Fruit fly (Drosophila melanogaster) whole organism, embryonic: ENCODE measurements around the gene Polr2I.
A peak's percentile ranks its signal among the peaks of the same experiment; 100 is the strongest.

Experiments
- Abd-B ChIP-seq: fragments of 200-800 bp; sonication (Bioruptor generic); optimal IDR thresholded peaks from 2 replicates; lab custom pipeline; 2018; ENCODE audit warnings: missing biosample characterization, mild to moderate bottlenecking, missing genetic modification characterization, moderate library complexity
- Ada2b ChIP-seq: fragments of 200-800 bp; sonication (Bioruptor generic); IDR thresholded peaks from 2 replicates; pipeline ENCODE4 v1.3.6; 2022; ENCODE audit warnings: missing biosample characterization, missing genetic modification characterization
- B-H1 ChIP-seq: fragments of 200-800 bp; sonication (Bioruptor generic); IDR thresholded peaks from 3 replicates; pipeline ENCODE4 v1.3.6; 2022; ENCODE audit warnings: missing biosample characterization, missing genetic modification characterization
- Bdp1 ChIP-seq: fragments of 200-800 bp; sonication (Bioruptor generic); optimal IDR thresholded peaks from 3 replicates; lab custom pipeline; 2016; ENCODE audit warnings: missing biosample characterization, missing genetic modification characterization
- BtbVII ChIP-seq: fragments of 200-800 bp; sonication (Bioruptor generic); optimal IDR thresholded peaks from 3 replicates; lab custom pipeline; 2017; ENCODE audit warnings: missing biosample characterization, mild to moderate bottlenecking, missing genetic modification characterization
- Bteb2 ChIP-seq: fragments of 200-800 bp; sonication (Bioruptor generic); optimal IDR thresholded peaks from 2 replicates; lab custom pipeline; 2016; ENCODE audit warnings: missing biosample characterization, missing genetic modification characterization
- CG11085 ChIP-seq: fragments of 200-800 bp; sonication (Bioruptor generic); IDR thresholded peaks from 2 replicates; pipeline ENCODE4 v1.3.6; 2022; ENCODE audit warnings: missing biosample characterization, missing genetic modification characterization
- CG11247 ChIP-seq: fragments of 200-800 bp; sonication (Bioruptor generic); IDR thresholded peaks from 2 replicates; pipeline ENCODE4 v1.3.6; 2022; ENCODE audit warnings: missing biosample characterization, missing genetic modification characterization
- CG12299 ChIP-seq: fragments of 200-800 bp; sonication (Bioruptor generic); optimal IDR thresholded peaks from 2 replicates; lab custom pipeline; 2018; ENCODE audit warnings: missing biosample characterization, mild to moderate bottlenecking, missing genetic modification characterization
- CG14014 ChIP-seq: fragments of 200-800 bp; sonication (Bioruptor generic); IDR thresholded peaks from 2 replicates; pipeline ENCODE4 v1.3.6; 2022; ENCODE audit warnings: missing biosample characterization, missing genetic modification characterization
- CG14860 ChIP-seq: fragments of 200-800 bp; sonication (Bioruptor generic); IDR thresholded peaks from 3 replicates; pipeline ENCODE4 v1.3.6; 2022; ENCODE audit warnings: missing biosample characterization, missing genetic modification characterization; ENCODE audit not compliant: partially characterized antibody
- CG1603 ChIP-seq: fragments of 200-800 bp; sonication (Bioruptor generic); optimal IDR thresholded peaks from 2 replicates; lab custom pipeline; 2019; ENCODE audit warnings: missing biosample characterization, mild to moderate bottlenecking, missing genetic modification characterization, moderate library complexity
- CG17328 ChIP-seq: fragments of 200-800 bp; sonication (Bioruptor generic); IDR thresholded peaks from 2 replicates; pipeline ENCODE4 v1.3.6; 2022; ENCODE audit warnings: missing biosample characterization, missing genetic modification characterization
- CG1792 ChIP-seq: fragments of 200-800 bp; sonication (Bioruptor generic); optimal IDR thresholded peaks from 2 replicates; lab custom pipeline; 2016; ENCODE audit warnings: missing biosample characterization, missing genetic modification characterization
- CG18476 ChIP-seq: fragments of 200-800 bp; sonication (Bioruptor generic); optimal IDR thresholded peaks from 2 replicates; lab custom pipeline; 2016; ENCODE audit warnings: missing biosample characterization, mild to moderate bottlenecking, missing genetic modification characterization
- CG32767 ChIP-seq: fragments of 200-800 bp; sonication (Bioruptor generic); IDR thresholded peaks from 2 replicates; pipeline ENCODE4 v1.3.6; 2022; ENCODE audit warnings: missing biosample characterization, missing genetic modification characterization
- CG6254 ChIP-seq: fragments of 200-800 bp; sonication (Bioruptor generic); optimal IDR thresholded peaks from 3 replicates; lab custom pipeline; 2017; ENCODE audit warnings: mild to moderate bottlenecking, missing biosample characterization, missing genetic modification reagents, missing genetic modification characterization
- CG6272 ChIP-seq: fragments of 200-800 bp; sonication (Bioruptor generic); IDR thresholded peaks from 2 replicates; pipeline ENCODE4 v1.3.6; 2022; ENCODE audit warnings: missing biosample characterization, missing genetic modification characterization
- CG7745 ChIP-seq: fragments of 200-800 bp; sonication (Bioruptor generic); optimal IDR thresholded peaks from 2 replicates; lab custom pipeline; 2018; ENCODE audit warnings: missing biosample characterization, mild to moderate bottlenecking, missing genetic modification characterization, moderate library complexity
- CG8290 ChIP-seq, 3 experiments: fragments of 200-800 bp; sonication (Bioruptor generic); optimal IDR thresholded peaks; 2 replicates each; lab custom pipeline; 2016 to 2019; ENCODE audit warnings: missing biosample characterization in 3 of 3, missing genetic modification characterization in 3 of 3, mild to moderate bottlenecking in 2 of 3, moderate library complexity in 1 of 3
- CG8765 ChIP-seq: fragments of 200-800 bp; sonication (Bioruptor generic); IDR thresholded peaks from 2 replicates; pipeline ENCODE4 v1.3.6; 2022; ENCODE audit warnings: missing biosample characterization, missing genetic modification characterization
- Dek ChIP-seq: fragments of 200-800 bp; sonication (Bioruptor generic); optimal IDR thresholded peaks from 3 replicates; lab custom pipeline; 2019; ENCODE audit warnings: missing biosample characterization, mild to moderate bottlenecking, missing genetic modification characterization, moderate library complexity
- Fer3 ChIP-seq: fragments of 200-800 bp; sonication (Bioruptor generic); optimal IDR thresholded peaks from 2 replicates; lab custom pipeline; 2018; ENCODE audit warnings: missing biosample characterization, mild to moderate bottlenecking, missing genetic modification characterization, moderate library complexity
- HmgD ChIP-seq: fragments of 200-800 bp; sonication (Bioruptor generic); optimal IDR thresholded peaks from 3 replicates; lab custom pipeline; 2016; ENCODE audit warnings: missing biosample characterization, missing genetic modification characterization
- Kr ChIP-seq: fragments of 200-800 bp; sonication (Bioruptor generic); optimal IDR thresholded peaks from 2 replicates; lab custom pipeline; 2017; ENCODE audit warnings: missing biosample characterization, mild to moderate bottlenecking, missing genetic modification characterization
- Lpt ChIP-seq: fragments of >200 bp; optimal IDR thresholded peaks from 2 replicates; lab custom pipeline; 2018; ENCODE audit warnings: missing biosample characterization, missing genetic modification characterization
- Meics ChIP-seq: fragments of 200-800 bp; sonication (Bioruptor generic); optimal IDR thresholded peaks from 2 replicates; lab custom pipeline; 2017; ENCODE audit warnings: missing biosample characterization, mild to moderate bottlenecking, missing genetic modification characterization
- Nf-YA ChIP-seq: fragments of 200-800 bp; sonication (Bioruptor generic); IDR thresholded peaks from 2 replicates; pipeline ENCODE4 v1.3.6; 2022; ENCODE audit warnings: missing biosample characterization, missing genetic modification characterization
- Nf-YB ChIP-seq: fragments of 200-800 bp; sonication (Bioruptor generic); optimal IDR thresholded peaks from 3 replicates; lab custom pipeline; 2019; ENCODE audit warnings: missing biosample characterization, mild to moderate bottlenecking, missing genetic modification characterization, moderate library complexity
- Trl ChIP-seq, 3 experiments: fragments of >200 bp in 2 of 3; fragments of 200-800 bp in 1 of 3; sonication (Bioruptor generic) in 1 of 3; optimal IDR thresholded peaks; 2 replicates in 1 of 3; 3 replicates in 2 of 3; lab custom pipeline; 2016 to 2017; ENCODE audit warnings: missing biosample characterization in 1 of 3, missing genetic modification characterization in 1 of 3
- YL-1 ChIP-seq: fragments of 200-800 bp; sonication (Bioruptor generic); optimal IDR thresholded peaks from 3 replicates; lab custom pipeline; 2017; ENCODE audit warnings: missing biosample characterization, mild to moderate bottlenecking, missing genetic modification characterization
- br ChIP-seq: fragments of >200 bp; optimal IDR thresholded peaks from 2 replicates; lab custom pipeline; 2017
- chn ChIP-seq: fragments of 200-800 bp; sonication (Bioruptor generic); optimal IDR thresholded peaks from 2 replicates; lab custom pipeline; 2016; ENCODE audit warnings: missing biosample characterization, missing genetic modification characterization
- disco-r ChIP-seq: fragments of 200-800 bp; sonication (Bioruptor generic); optimal IDR thresholded peaks from 2 replicates; lab custom pipeline; 2016; ENCODE audit warnings: missing biosample characterization, missing genetic modification characterization
- esg ChIP-seq: fragments of 200-800 bp; sonication (Bioruptor generic); conservative IDR thresholded peaks from 2 replicates; pipeline ENCODE4 v1.3.6; 2022; ENCODE audit warnings: missing biosample characterization, missing genetic modification characterization
- eve ChIP-seq, 2 experiments: fragments of >200 bp; optimal IDR thresholded peaks; 2 replicates each; lab custom pipeline; 2017; ENCODE audit warnings: missing biosample characterization in 2 of 2, missing genetic modification characterization in 2 of 2
- gem ChIP-seq: fragments of 200-800 bp; sonication (Bioruptor generic); optimal IDR thresholded peaks from 2 replicates; lab custom pipeline; 2019; ENCODE audit warnings: missing biosample characterization, mild to moderate bottlenecking, missing genetic modification characterization, moderate library complexity
- hbn ChIP-seq: fragments of 200-800 bp; sonication (Bioruptor generic); IDR thresholded peaks from 2 replicates; pipeline ENCODE4 v1.3.6; 2022; ENCODE audit warnings: missing biosample characterization, missing genetic modification characterization; ENCODE audit not compliant: partially characterized antibody
- nerfin-1 ChIP-seq: fragments of 200-800 bp; sonication (Bioruptor generic); optimal IDR thresholded peaks from 3 replicates; lab custom pipeline; 2019; ENCODE audit warnings: missing biosample characterization, mild to moderate bottlenecking, missing genetic modification characterization, moderate library complexity
- org-1 ChIP-seq: fragments of 200-800 bp; sonication (Bioruptor generic); optimal IDR thresholded peaks from 2 replicates; lab custom pipeline; 2017; ENCODE audit warnings: missing biosample characterization, missing genetic modification characterization
- pb ChIP-seq: fragments of 200-800 bp; sonication (Bioruptor generic); optimal IDR thresholded peaks from 3 replicates; lab custom pipeline; 2016; ENCODE audit warnings: missing biosample characterization, missing genetic modification characterization
- prd ChIP-seq, 3 experiments: fragments of >200 bp in 2 of 3; fragments of 200-800 bp in 1 of 3; sonication (Bioruptor generic) in 1 of 3; optimal IDR thresholded peaks in 2 of 3; IDR thresholded peaks in 1 of 3; 2 replicates in 2 of 3; 3 replicates in 1 of 3; pipeline versions ENCODE4 v1.3.6 to Lab custom; 2017 to 2022; ENCODE audit warnings: missing biosample characterization in 1 of 3, missing genetic modification characterization in 1 of 3
- pros ChIP-seq: fragments of 200-800 bp; sonication (Bioruptor generic); optimal IDR thresholded peaks from 3 replicates; lab custom pipeline; 2019; ENCODE audit warnings: missing biosample characterization, mild to moderate bottlenecking, missing genetic modification characterization, moderate library complexity
- sd ChIP-seq: fragments of 200-800 bp; sonication (Bioruptor generic); optimal IDR thresholded peaks from 3 replicates; lab custom pipeline; 2018; ENCODE audit warnings: missing biosample characterization, mild to moderate bottlenecking, missing genetic modification characterization, moderate library complexity
- sens ChIP-seq: fragments of 200-800 bp; sonication (Bioruptor generic); peaks from one replicate; lab custom pipeline; 2016; ENCODE audit warnings: missing biosample characterization, missing genetic modification characterization
- sna ChIP-seq: fragments of 200-800 bp; sonication (Bioruptor generic); IDR thresholded peaks from 2 replicates; pipeline ENCODE4 v1.3.6; 2022; ENCODE audit warnings: missing biosample characterization, missing genetic modification characterization; ENCODE audit not compliant: partially characterized antibody
- so ChIP-seq: fragments of 200-800 bp; sonication (Bioruptor generic); IDR thresholded peaks from 3 replicates; pipeline ENCODE4 v1.3.6; 2022; ENCODE audit warnings: missing biosample characterization, missing genetic modification characterization
- ttk ChIP-seq: fragments of 200-800 bp; sonication (Bioruptor generic); IDR thresholded peaks from 2 replicates; pipeline ENCODE4 v2.1.2; 2022; ENCODE audit warnings: missing biosample characterization, missing genetic modification characterization
- vfl ChIP-seq: fragments of 200-800 bp; sonication (Bioruptor generic); optimal IDR thresholded peaks from 2 replicates; lab custom pipeline; 2016; ENCODE audit warnings: missing biosample characterization, missing genetic modification characterization
- zf30C ChIP-seq: fragments of 200-800 bp; sonication (Bioruptor generic); optimal IDR thresholded peaks from 3 replicates; lab custom pipeline; 2018; ENCODE audit warnings: missing biosample characterization, mild to moderate bottlenecking, missing genetic modification characterization

Polr2I gene

dm6 chr3R:14356619-14357018 lies 47.7 kb downstream of the Polr2I start (continued):
- TF ChIP-seq Nf-YB (GFP tag; lab: Kevin White, UChicago) (no peak), CG18476 (no peak), ttk (GFP tag; lab: Robert Waterston, UW) (no peak), pb (peak; percentile 5), CG14860 (no peak), eve (GFP tag; optimal IDR thresholded peaks at IDR 0.05; lab: Kevin White, UChicago) (no peak), Bteb2 (GFP tag; lab: Kevin White, UChicago) (no peak), CG1792 (GFP tag; lab: Kevin White, UChicago) (no peak), Bdp1 (GFP tag; lab: Kevin White, UChicago) (no peak), hbn (GFP tag; lab: Robert Waterston, UW) (no peak), CG1603 (peak; percentile 59), YL-1 (GFP tag; lab: Kevin White, UChicago) (no peak), prd (optimal IDR thresholded peaks at IDR 0.05; lab: Kevin White, UChicago) (no peak), prd (GFP tag; IDR thresholded peaks at IDR 0.05; lab: Robert Waterston, UW) (peak; percentile 71), Fer3 (tag; lab: Kevin White, UChicago) (peak; percentile 19), br (lab: Kevin White, UChicago) (no peak), CG7745 (tag; lab: Kevin White, UChicago) (no peak), vfl (GFP tag; lab: Kevin White, UChicago) (no peak), Trl (optimal IDR thresholded peaks at IDR 0.05; lab: Kevin White, UChicago) (no peak), Trl (GFP tag; optimal IDR thresholded peaks at IDR 0.05; lab: Kevin White, UChicago) (no peak), CG6272 (GFP tag; lab: Robert Waterston, UW) (no peak), CG11247 (GFP tag; lab: Robert Waterston, UW) (no peak), disco-r (no peak), CG14014 (GFP tag; lab: Robert Waterston, UW) (0 out of 2 replicates have a peak, but pooled peaks have one; percentile 25), CG17328 (GFP tag; lab: Robert Waterston, UW) (peak; percentile 35; the same call in 1 of the 2 replicates), CG12299 (no peak), zf30C (no peak), B-H1 (GFP tag; lab: Robert Waterston, UW) (peak; percentile 24; the same call in 1 of the 3 replicates), gem (tag; lab: Kevin White, UChicago) (peak; percentile 48), BtbVII (no peak), HmgD (GFP tag; lab: Kevin White, UChicago) (no peak), CG11085 (GFP tag; lab: Robert Waterston, UW) (no peak; the same call in 1 of the 2 replicates), sna (no peak), pros (GFP tag; lab: Kevin White, UChicago) (no peak), sens (GFP tag; lab: Kevin White, UChicago) (peak; percentile 82), CG8765 (no peak), Lpt (GFP tag; lab: Kevin White, UChicago) (no peak), sd (tag; lab: Kevin White, UChicago) (no peak), CG32767 (peak; percentile 55; the same call in 1 of the 2 replicates), CG8290 (GFP tag; optimal IDR thresholded peaks at IDR 0.05; lab: Kevin White, UChicago) (no peak), CG8290 (tag; optimal IDR thresholded peaks at IDR 0.05; lab: Kevin White, UChicago) (peak in 1 of 2 experiments; percentile 66), nerfin-1 (tag; lab: Kevin White, UChicago) (no peak), so (peak; percentile 63; the same call in 1 of the 3 replicates), Nf-YA (GFP tag; lab: Robert Waterston, UW) (no peak), Kr (GFP tag; lab: Kevin White, UChicago) (no peak), Meics (GFP tag; lab: Kevin White, UChicago) (peak; percentile 36), Abd-B (GFP tag; lab: Kevin White, UChicago) (no peak), org-1 (GFP tag; lab: Kevin White, UChicago) (peak; percentile 35), esg (GFP tag; lab: Robert Waterston, UW) (peak; percentile 44; the same call in 1 of the 2 replicates), Ada2b (peak; percentile 25; the same call in 1 of the 2 replicates), CG6254 (GFP tag; lab: Kevin White, UChicago) (no peak), Dek (no peak), chn (GFP tag; lab: Kevin White, UChicago) (peak; percentile 2)
